Worm (Caenorhabditis elegans): ENCODE data around the gene K02D10.8.

The K02D10.8 gene

DNA sequence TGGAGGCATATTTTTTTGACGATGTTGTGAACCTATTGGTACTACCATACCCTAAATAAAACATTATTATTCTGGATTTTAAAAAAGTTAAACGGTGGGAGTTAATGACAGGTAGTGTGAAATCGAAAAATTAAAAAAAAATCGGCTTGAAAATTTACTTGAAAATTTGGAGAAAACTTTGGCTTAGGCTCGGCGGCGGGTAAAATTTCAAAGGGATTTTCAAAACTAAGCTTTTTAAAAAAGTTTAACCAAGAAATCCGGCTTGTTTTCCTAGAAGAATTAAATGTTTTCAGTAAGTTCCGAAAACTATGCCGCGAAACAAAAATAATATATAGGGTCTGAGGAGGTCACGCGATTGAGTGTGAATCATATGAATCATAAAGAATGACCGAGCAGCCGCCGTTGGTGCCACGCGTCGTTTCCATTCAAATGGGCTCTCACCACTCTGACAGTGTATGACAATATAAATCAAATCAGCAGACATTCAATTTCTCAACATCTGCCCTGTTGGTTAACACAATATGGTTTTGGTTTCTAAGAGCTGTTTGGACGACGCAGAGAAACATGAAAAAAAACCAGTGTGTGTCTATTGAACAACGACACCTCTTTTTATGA lies 25.0 kb upstream of the K02D10.8 start, which contains the start of gene aak-1:
TSS of gene aak-1 (minus strand) at position 51 of the 615 bp plus-strand sequence.
- TF ChIP-seq him-1 (tag; optimal IDR thresholded peaks at IDR 0.05) (no peak), dao-5 (tag; optimal IDR thresholded peaks at IDR 0.05) (no peak), W03F9.2 (tag; optimal IDR thresholded peaks at IDR 0.05) (no peak)

DNA sequence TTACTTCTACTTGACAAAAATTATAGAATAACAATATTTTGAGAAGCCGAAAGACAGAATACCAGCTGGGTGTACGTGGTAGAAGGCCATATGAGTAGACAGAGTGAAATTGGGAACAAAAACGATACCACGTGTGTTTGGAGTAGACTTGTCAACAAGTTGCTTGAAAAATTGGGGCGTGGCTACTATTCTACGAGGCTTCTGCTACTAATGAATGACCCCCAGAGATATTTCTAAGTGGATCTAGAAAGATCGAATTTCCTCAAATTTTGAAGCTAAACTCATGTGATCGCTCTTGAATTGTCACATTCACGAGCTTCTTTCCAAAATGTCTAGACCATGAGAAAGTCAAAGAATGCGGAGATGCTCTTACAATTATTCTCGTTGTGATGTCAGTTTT lies 24.2 kb upstream of the K02D10.8 start:
- TF ChIP-seq W03F9.2 (tag; optimal IDR thresholded peaks at IDR 0.05) = no peak

- no peak for TF ChIP-seq dao-5 (tag; optimal IDR thresholded peaks at IDR 0.05)
- no peak for TF ChIP-seq W03F9.2 (tag; optimal IDR thresholded peaks at IDR 0.05)
- TF ChIP-seq him-1 (tag; optimal IDR thresholded peaks at IDR 0.05) = no peak
These were observed 23.1 kb upstream of the K02D10.8 start for ce11 chrIII:8763111-8763510.

ce11 chrIII:8765030-8765429 lies 21.1 kb upstream of the K02D10.8 start:
- TF ChIP-seq him-1 (tag; optimal IDR thresholded peaks at IDR 0.05) (no peak), dao-5 (tag; optimal IDR thresholded peaks at IDR 0.05) (no peak), W03F9.2 (tag; optimal IDR thresholded peaks at IDR 0.05) (no peak)

DNA sequence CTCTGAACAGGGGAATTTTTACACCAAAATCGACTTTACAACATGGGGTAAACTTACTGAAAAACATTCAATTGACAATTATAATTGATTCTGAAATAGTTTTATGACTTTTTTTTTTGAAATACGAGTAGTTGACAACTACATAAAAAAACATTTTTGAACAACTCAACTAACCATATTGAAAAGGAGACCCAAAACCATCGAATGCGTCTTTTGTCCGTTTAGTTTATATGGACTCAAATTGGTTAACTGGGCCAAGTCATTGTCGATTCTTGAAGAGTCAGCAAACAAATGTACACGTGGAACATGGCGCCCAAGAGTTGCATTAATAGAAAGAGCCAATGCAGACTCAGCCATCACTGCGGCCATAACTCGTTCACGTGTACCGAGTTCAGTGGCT lies 19.7 kb upstream of the K02D10.8 start:
- TF ChIP-seq dao-5 (tag; optimal IDR thresholded peaks at IDR 0.05) (no peak), him-1 (tag; optimal IDR thresholded peaks at IDR 0.05) (no peak), W03F9.2 (tag; optimal IDR thresholded peaks at IDR 0.05) (no peak)

- no peak for TF ChIP-seq him-1 (tag; optimal IDR thresholded peaks at IDR 0.05)
- TF ChIP-seq dao-5 (tag; optimal IDR thresholded peaks at IDR 0.05) = no peak
- TF ChIP-seq W03F9.2 (tag; optimal IDR thresholded peaks at IDR 0.05) = no peak
These were observed 18.8 kb upstream of the K02D10.8 start, which contains the start of gene mig-22 for ce11 chrIII:8767292-8767829. Gene mig-22 (minus strand): TSS chrIII:8767342.

ce11 chrIII:8767889-8768361 lies 18.3 kb upstream of the K02D10.8 start, which contains the start of gene mtss-1:
Gene mtss-1 (plus strand): TSS chrIII:8768311.
- TF ChIP-seq him-1 (tag; optimal IDR thresholded peaks at IDR 0.05) (peak; percentile 53), dao-5 (tag; optimal IDR thresholded peaks at IDR 0.05) (peak; percentile 23), W03F9.2 (tag; optimal IDR thresholded peaks at IDR 0.05) (peak; percentile 78)

ce11 chrIII:8769253-8769652 lies 16.9 kb upstream of the K02D10.8 start, which contains the start of gene K02D10.1:
Gene K02D10.1 (plus strand): TSS chrIII:8769536.
- TF ChIP-seq dao-5 (tag; optimal IDR thresholded peaks at IDR 0.05) = no peak
- no peak for TF ChIP-seq him-1 (tag; optimal IDR thresholded peaks at IDR 0.05)
- no peak for TF ChIP-seq W03F9.2 (tag; optimal IDR thresholded peaks at IDR 0.05)

- TF ChIP-seq W03F9.2 (tag; optimal IDR thresholded peaks at IDR 0.05) = no peak
These were observed 15.9 kb upstream of the K02D10.8 start for ce11 chrIII:8770243-8770642.

DNA sequence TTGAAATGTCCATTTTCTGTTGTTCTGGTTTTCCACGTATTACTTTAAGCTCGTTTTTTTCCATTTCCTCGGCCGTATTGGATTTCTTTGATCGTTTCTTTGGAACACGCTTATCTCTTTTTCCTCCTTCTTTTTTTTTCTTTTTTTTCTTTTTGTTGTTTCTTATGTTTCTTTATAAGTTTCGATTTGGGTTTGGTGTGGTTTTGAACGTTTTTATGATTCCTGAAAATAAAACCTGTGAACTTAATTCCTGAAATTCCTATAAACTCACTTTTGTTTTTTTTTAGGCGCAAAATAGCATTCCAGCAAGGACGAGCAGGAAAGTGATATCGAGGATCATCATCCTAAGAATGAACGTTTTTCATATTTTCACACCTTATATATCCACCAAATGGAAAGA lies 15.0 kb upstream of the K02D10.8 start, which contains the start of gene K02D10.2:
TSS of gene K02D10.2 (minus strand) at position 101 of the 400 bp plus-strand sequence.
- TF ChIP-seq W03F9.2 (tag; optimal IDR thresholded peaks at IDR 0.05) (no peak), him-1 (tag; optimal IDR thresholded peaks at IDR 0.05) (no peak), dao-5 (tag; optimal IDR thresholded peaks at IDR 0.05) (no peak)

DNA sequence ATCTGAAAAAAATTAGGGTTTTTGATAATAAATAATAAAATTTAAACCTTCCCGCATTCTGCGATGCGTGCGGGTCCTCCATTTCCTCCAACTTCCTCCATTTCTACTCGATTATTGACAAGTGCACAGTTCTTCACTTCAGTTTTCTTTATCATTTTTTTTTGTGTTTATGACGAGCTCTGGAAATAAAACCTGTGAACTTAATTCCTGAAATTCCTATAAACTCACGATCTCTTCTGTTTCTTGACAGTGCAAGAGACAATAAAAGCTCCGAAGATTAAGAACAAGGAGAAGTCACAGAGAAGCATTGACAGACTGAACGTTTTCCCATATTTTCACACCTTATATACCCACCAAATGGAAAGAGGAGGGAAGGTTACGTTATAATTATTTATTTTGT lies 14.3 kb upstream of the K02D10.8 start, which contains the start of gene K02D10.3:
TSS of gene K02D10.3 (minus strand) at position 101 of the 400 bp plus-strand sequence.
- no peak for TF ChIP-seq him-1 (tag; optimal IDR thresholded peaks at IDR 0.05)
- no peak for TF ChIP-seq dao-5 (tag; optimal IDR thresholded peaks at IDR 0.05)
- TF ChIP-seq W03F9.2 (tag; optimal IDR thresholded peaks at IDR 0.05) = no peak

DNA sequence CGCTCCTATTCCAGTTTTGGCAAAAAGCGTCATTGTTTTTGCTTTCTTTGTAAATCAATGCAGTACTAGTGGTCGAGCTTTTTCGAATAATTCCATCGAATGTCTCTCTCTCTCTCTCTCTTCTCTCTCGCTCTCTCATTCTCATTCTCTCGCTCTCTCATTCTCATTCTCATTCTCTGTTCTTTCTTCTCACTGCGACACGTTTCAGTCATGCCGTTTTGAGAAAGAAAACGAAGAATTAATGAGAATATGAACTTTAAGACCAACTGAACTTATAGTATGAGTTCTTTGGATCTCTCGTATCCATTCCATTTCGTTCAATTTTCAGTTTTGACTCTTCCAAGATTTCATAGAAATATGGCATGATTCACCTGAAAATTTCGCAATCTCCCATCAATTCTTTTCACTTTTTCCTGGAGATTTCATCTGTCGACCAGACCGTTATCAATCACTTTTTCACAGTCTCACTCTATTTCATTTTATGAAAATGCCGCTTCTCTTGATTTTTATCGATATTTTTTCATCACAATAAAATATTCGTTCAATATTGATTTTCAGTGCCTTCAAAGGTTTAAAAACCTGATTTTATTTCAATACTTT lies 13.6 kb upstream of the K02D10.8 start:
- TF ChIP-seq dao-5 (tag; optimal IDR thresholded peaks at IDR 0.05) (no peak), him-1 (tag; optimal IDR thresholded peaks at IDR 0.05) (no peak), W03F9.2 (tag; optimal IDR thresholded peaks at IDR 0.05) (no peak)

DNA sequence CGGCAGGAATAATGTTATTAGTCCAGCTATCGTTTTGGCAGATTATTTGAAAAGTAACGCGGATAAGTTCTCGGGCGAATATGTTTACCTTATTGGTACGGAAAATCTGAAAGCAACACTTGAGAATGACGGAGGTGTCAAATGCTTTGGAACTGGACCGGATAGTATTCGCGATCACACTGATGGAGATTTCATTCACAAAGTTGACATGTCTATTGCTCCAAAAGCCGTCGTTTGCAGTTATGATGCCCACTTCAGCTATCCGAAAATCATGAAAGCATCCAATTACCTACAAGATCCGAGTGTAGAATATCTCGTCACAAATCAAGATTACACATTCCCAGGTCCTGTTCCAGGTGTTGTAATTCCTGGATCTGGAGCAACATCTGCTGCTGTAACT lies 12.8 kb upstream of the K02D10.8 start:
- TF ChIP-seq dao-5 (tag; optimal IDR thresholded peaks at IDR 0.05) = no peak
- no peak for TF ChIP-seq W03F9.2 (tag; optimal IDR thresholded peaks at IDR 0.05)
- TF ChIP-seq him-1 (tag; optimal IDR thresholded peaks at IDR 0.05) = no peak

ce11 chrIII:8775953-8776352 lies 10.2 kb upstream of the K02D10.8 start, which contains the start of gene snap-29:
Gene snap-29 (plus strand): TSS chrIII:8776253.
- no peak for TF ChIP-seq W03F9.2 (tag; optimal IDR thresholded peaks at IDR 0.05)
- no peak for TF ChIP-seq dao-5 (tag; optimal IDR thresholded peaks at IDR 0.05)
- TF ChIP-seq him-1 (tag; optimal IDR thresholded peaks at IDR 0.05) = no peak
